Fruit fly (Drosophila melanogaster) whole organism, pupa: Measurements from ENCODE around the gene CG11656.

Experiments used
- CG10348 ChIP-seq: fragments of 200-800 bp; sonication (Bioruptor generic); IDR thresholded peaks from 2 replicates; pipeline ENCODE4 v1.3.6; 2022; ENCODE audit warnings: missing biosample characterization, missing genetic modification characterization
- CG12605 ChIP-seq: fragments of 200-800 bp; sonication (Bioruptor generic); IDR thresholded peaks from 2 replicates; pipeline ENCODE4 v1.3.6; 2022; ENCODE audit warnings: missing biosample characterization, missing genetic modification characterization
- CG13204 ChIP-seq: fragments of 200-800 bp; sonication (Bioruptor generic); optimal IDR thresholded peaks from 2 replicates; lab custom pipeline; 2018; ENCODE audit warnings: missing biosample characterization, mild to moderate bottlenecking, missing genetic modification characterization, moderate library complexity
- CG14655 ChIP-seq: fragments of 200-800 bp; sonication (Bioruptor generic); optimal IDR thresholded peaks from 3 replicates; lab custom pipeline; 2017; ENCODE audit warnings: mild to moderate bottlenecking, missing biosample characterization, missing genetic modification reagents, missing genetic modification characterization
- CG15710 ChIP-seq: fragments of 200-800 bp; sonication (Bioruptor generic); optimal IDR thresholded peaks from 2 replicates; lab custom pipeline; 2018; ENCODE audit warnings: missing biosample characterization, mild to moderate bottlenecking, missing genetic modification characterization, moderate library complexity
- CG17806 ChIP-seq: fragments of 200-800 bp; sonication (Bioruptor generic); optimal IDR thresholded peaks from 2 replicates; lab custom pipeline; 2018; ENCODE audit warnings: missing biosample characterization, mild to moderate bottlenecking, missing genetic modification characterization, moderate library complexity
- CG32121 ChIP-seq: fragments of 200-800 bp; sonication (Bioruptor generic); IDR thresholded peaks from 2 replicates; pipeline ENCODE4 v1.3.6; 2022; ENCODE audit warnings: missing biosample characterization, missing genetic modification characterization
- CG34367 ChIP-seq: fragments of 200-800 bp; sonication (Bioruptor generic); optimal IDR thresholded peaks from 2 replicates; lab custom pipeline; 2018; ENCODE audit warnings: missing biosample characterization, mild to moderate bottlenecking, missing genetic modification characterization
- CG4496 ChIP-seq: fragments of 200-800 bp; sonication (Bioruptor generic); IDR thresholded peaks from 3 replicates; pipeline ENCODE4 v1.3.6; 2022; ENCODE audit warnings: missing biosample characterization, missing genetic modification characterization
- CG8159 ChIP-seq: fragments of 200-800 bp; sonication (Bioruptor generic); optimal IDR thresholded peaks from 3 replicates; lab custom pipeline; 2018; ENCODE audit warnings: missing biosample characterization, mild to moderate bottlenecking, missing genetic modification characterization, moderate library complexity
- CG8301 ChIP-seq: fragments of 200-800 bp; sonication (Bioruptor generic); optimal IDR thresholded peaks from 2 replicates; lab custom pipeline; 2018; ENCODE audit warnings: missing biosample characterization, mild to moderate bottlenecking, missing genetic modification characterization
- CG9948 ChIP-seq: fragments of 200-800 bp; sonication (Bioruptor generic); optimal IDR thresholded peaks from 2 replicates; lab custom pipeline; 2018; ENCODE audit warnings: missing biosample characterization, mild to moderate bottlenecking, missing genetic modification characterization, moderate library complexity
- D1 ChIP-seq: fragments of 200-800 bp; sonication (Bioruptor generic); optimal IDR thresholded peaks from 2 replicates; lab custom pipeline; 2018; ENCODE audit warnings: missing biosample characterization, mild to moderate bottlenecking, missing genetic modification characterization, moderate library complexity
- EcR ChIP-seq: fragments of 200-800 bp; sonication (Bioruptor generic); optimal IDR thresholded peaks from 3 replicates; lab custom pipeline; 2019; ENCODE audit warnings: missing biosample characterization, missing genetic modification characterization, mild to moderate bottlenecking, moderate library complexity, missing genetic modification reagents
- Ets98B ChIP-seq: fragments of 200-800 bp; sonication (Bioruptor generic); IDR thresholded peaks from 2 replicates; pipeline ENCODE4 v1.3.6; 2022; ENCODE audit warnings: missing biosample characterization, missing genetic modification characterization
- Pif1A ChIP-seq: fragments of 200-800 bp; sonication (Bioruptor generic); optimal IDR thresholded peaks from 3 replicates; lab custom pipeline; 2016; ENCODE audit warnings: missing biosample characterization, missing genetic modification characterization
- Pif1B ChIP-seq: fragments of 200-800 bp; sonication (Bioruptor generic); optimal IDR thresholded peaks from 3 replicates; lab custom pipeline; 2016; ENCODE audit warnings: missing biosample characterization, missing genetic modification characterization
- Snoo ChIP-seq: fragments of 200-800 bp; sonication (Bioruptor generic); optimal IDR thresholded peaks from 3 replicates; lab custom pipeline; 2017; ENCODE audit warnings: missing biosample characterization, mild to moderate bottlenecking, missing genetic modification characterization, inconsistent platforms
- fd96Ca ChIP-seq: fragments of 200-800 bp; sonication (Bioruptor generic); IDR thresholded peaks from 3 replicates; pipeline ENCODE4 v1.3.6; 2022; ENCODE audit warnings: missing biosample characterization, missing genetic modification characterization
- gl ChIP-seq: fragments of 200-800 bp; sonication (Bioruptor generic); optimal IDR thresholded peaks from 2 replicates; lab custom pipeline; 2018; ENCODE audit warnings: missing biosample characterization, mild to moderate bottlenecking, missing genetic modification characterization
- rn ChIP-seq: fragments of 200-800 bp; sonication (Bioruptor generic); IDR thresholded peaks from 2 replicates; pipeline ENCODE4 v1.3.6; 2022; ENCODE audit warnings: missing biosample characterization, missing genetic modification characterization

The CG11656 gene

dm6 chr3R:13043857-13044256 is 34.2 kb downstream of the CG11656 start, which contains the start of gene CG45122:
Gene CG45122, plus strand, starts transcription at chr3R:13044157.
- TF ChIP-seq CG12605 (GFP tag; lab: Robert Waterston, UW) = no peak
- TF ChIP-seq fd96Ca (GFP tag; lab: Robert Waterston, UW) = no peak
- no peak for TF ChIP-seq CG13204 (GFP tag; lab: Kevin White, UChicago)
- no peak for TF ChIP-seq rn (GFP tag; lab: Robert Waterston, UW)
- no peak for TF ChIP-seq CG32121 (GFP tag; lab: Robert Waterston, UW)
- no peak for TF ChIP-seq CG9948
- no peak for TF ChIP-seq CG17806 (tag; lab: Kevin White, UChicago)
- TF ChIP-seq Ets98B (GFP tag; lab: Robert Waterston, UW) = no peak
- TF ChIP-seq CG15710 = no peak
- TF ChIP-seq CG8301 (tag; lab: Kevin White, UChicago) = no peak
- no peak for TF ChIP-seq D1 (tag; lab: Kevin White, UChicago)
- TF ChIP-seq, all 21 proteins: peak for 0

DNA sequence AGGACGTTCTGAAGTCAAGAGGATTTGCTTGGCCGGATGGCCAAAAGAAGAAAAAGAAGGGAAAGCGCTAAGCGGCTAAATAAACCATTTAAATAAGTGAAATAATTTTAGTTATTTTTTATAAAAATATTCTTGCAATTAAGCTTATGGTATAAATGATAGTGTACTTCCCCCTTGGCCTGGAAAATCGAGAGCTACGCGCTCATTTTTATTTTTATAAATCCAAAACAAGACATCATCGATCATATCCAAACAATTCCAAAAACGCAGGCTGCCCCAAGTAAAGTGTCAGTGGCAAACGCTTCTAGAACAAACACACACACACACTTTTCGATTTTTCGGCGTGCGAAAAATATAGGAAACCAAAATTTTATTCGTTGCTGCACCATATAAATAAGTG is 34.8 kb downstream of the CG11656 start, which contains the start of gene Hsc70-2:
Gene Hsc70-2, plus strand, starts transcription at position 301 of the 400 bp plus-strand sequence.
- TF ChIP-seq CG15710 (no peak), Ets98B (GFP tag; lab: Robert Waterston, UW) (no peak), Pif1A (GFP tag; lab: Kevin White, UChicago) (no peak), EcR (GFP tag; lab: Kevin White, UChicago) (no peak), CG10348 (no peak), Snoo (tag; lab: Kevin White, UChicago) (no peak), gl (tag; lab: Kevin White, UChicago) (no peak), CG17806 (tag; lab: Kevin White, UChicago) (no peak), CG8159 (tag; lab: Kevin White, UChicago) (no peak), CG34367 (tag; lab: Kevin White, UChicago) (no peak), CG14655 (GFP tag; lab: Kevin White, UChicago) (no peak), CG8301 (tag; lab: Kevin White, UChicago) (no peak), CG12605 (GFP tag; lab: Robert Waterston, UW) (no peak), rn (GFP tag; lab: Robert Waterston, UW) (no peak), CG4496 (no peak), fd96Ca (GFP tag; lab: Robert Waterston, UW) (no peak), Pif1B (GFP tag; lab: Kevin White, UChicago) (no peak), D1 (tag; lab: Kevin White, UChicago) (no peak)
- TF ChIP-seq, all 21 proteins: peak for 0

DNA sequence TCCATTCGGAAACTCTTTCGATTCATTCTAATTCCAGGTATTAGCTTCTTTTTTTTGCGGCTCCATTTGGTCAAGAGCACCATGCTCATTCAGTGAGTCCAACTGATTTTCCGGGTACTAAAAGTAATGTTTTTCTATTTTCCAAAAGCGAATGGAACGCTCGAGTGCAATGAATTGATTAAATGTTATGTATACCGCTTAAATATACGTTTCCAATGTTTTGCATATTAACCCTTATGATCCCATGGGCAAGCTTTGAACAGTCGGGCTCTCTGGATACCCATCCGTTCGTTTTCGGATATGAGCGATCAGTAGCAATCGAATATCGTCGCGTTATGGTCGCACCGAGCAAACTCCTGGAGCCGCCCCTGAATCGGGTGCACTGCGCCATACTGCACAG is 37.7 kb downstream of the CG11656 start, which contains the start of gene CG31157:
Gene CG31157, plus strand, starts transcription at position 301 of the 400 bp plus-strand sequence.
- no peak for TF ChIP-seq CG9948
- TF ChIP-seq CG10348 = no peak
- TF ChIP-seq CG15710 = no peak
- TF ChIP-seq rn (GFP tag; lab: Robert Waterston, UW) = no peak
- no peak for TF ChIP-seq CG12605 (GFP tag; lab: Robert Waterston, UW)
- no peak for TF ChIP-seq fd96Ca (GFP tag; lab: Robert Waterston, UW)
- TF ChIP-seq Snoo (tag; lab: Kevin White, UChicago) = no peak
- TF ChIP-seq Pif1B (GFP tag; lab: Kevin White, UChicago) = no peak
- no peak for TF ChIP-seq D1 (tag; lab: Kevin White, UChicago)
- TF ChIP-seq CG14655 (GFP tag; lab: Kevin White, UChicago) = no peak
- no peak for TF ChIP-seq CG17806 (tag; lab: Kevin White, UChicago)

DNA sequence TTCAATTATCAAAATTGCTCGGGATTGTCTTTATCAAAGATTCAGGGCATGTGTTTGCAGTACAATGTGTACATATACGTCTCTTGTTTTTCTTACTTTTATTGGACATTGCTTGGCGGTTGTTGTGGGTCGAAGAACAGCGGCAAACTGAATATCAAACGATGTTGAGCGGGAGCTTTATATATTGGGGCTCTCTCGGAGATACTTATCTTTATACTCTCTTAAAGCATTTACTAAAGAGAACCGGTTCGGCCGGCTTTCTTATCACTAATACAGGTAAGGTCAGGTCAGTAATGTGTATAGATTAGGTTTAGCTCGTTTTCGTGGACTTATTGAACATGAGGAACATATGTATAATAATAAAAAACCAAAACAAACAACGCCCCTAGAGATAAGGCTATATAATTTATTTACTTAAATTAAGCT is 41.6 kb downstream of the CG11656 start, which contains the start of gene CG7966:
Gene CG7966, minus strand, starts transcription at position 156 of the 426 bp plus-strand sequence.
- TF ChIP-seq CG8301 (tag; lab: Kevin White, UChicago) (no peak), CG9948 (no peak), rn (GFP tag; lab: Robert Waterston, UW) (no peak), CG32121 (GFP tag; lab: Robert Waterston, UW) (no peak), CG15710 (peak; percentile 6), Snoo (tag; lab: Kevin White, UChicago) (peak; percentile 34), Ets98B (GFP tag; lab: Robert Waterston, UW) (peak; percentile 43; the same call in 1 of the 2 replicates), CG34367 (tag; lab: Kevin White, UChicago) (no peak), gl (tag; lab: Kevin White, UChicago) (peak; percentile 41), Pif1A (GFP tag; lab: Kevin White, UChicago) (no peak), CG10348 (no peak), CG4496 (peak; percentile 59; the same call in 1 of the 3 replicates), CG12605 (GFP tag; lab: Robert Waterston, UW) (peak; percentile 53), EcR (GFP tag; lab: Kevin White, UChicago) (peak; percentile 67), CG17806 (tag; lab: Kevin White, UChicago) (no peak), CG14655 (GFP tag; lab: Kevin White, UChicago) (no peak), fd96Ca (GFP tag; lab: Robert Waterston, UW) (peak; percentile 28; the same call in 1 of the 3 replicates), CG13204 (GFP tag; lab: Kevin White, UChicago) (no peak), Pif1B (GFP tag; lab: Kevin White, UChicago) (no peak), CG8159 (tag; lab: Kevin White, UChicago) (peak; percentile 1), D1 (tag; lab: Kevin White, UChicago) (no peak)

DNA sequence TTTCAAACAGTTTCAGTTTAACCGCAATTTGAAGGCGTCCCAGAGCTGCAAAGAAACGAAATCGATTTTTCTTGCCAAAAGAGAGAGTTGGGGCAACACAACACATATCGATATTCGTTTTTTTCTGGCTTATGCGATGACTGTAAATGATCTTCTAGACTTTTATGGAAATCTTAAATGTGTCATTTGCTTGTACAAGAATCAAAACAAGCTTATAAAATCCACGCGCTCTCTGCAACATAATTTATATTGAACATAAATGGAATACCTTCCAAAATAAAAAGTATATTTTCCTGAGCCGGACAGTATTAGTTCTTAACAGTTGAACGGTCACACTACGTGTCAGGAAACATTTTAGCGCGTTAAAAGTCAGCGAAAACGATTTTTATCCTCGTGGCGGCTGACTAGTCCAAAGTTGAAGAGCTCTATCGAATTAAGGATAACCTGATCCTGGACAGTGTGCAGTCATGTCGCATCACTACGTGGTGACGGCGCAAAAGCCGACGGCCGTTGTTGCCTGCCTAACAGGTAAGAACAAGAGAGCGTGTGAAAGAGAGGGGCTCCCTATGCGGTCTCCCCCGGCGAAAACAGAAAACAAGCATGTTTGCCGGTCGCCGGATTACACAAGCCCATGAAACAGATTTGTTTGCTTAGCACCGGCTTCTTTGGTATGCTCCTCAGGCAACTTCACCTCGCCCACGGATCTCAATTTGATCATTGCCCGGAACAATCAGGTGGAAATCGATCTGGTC is 42.4 kb downstream of the CG11656 start, which contains the start of gene pic:
Gene pic, plus strand, starts transcription at position 304 of the 752 bp plus-strand sequence.
- TF ChIP-seq CG32121 (GFP tag; lab: Robert Waterston, UW) = no peak
- TF ChIP-seq, all 21 proteins: peak for 0
